Fruit fly (Drosophila melanogaster): Measurements from ENCODE around the gene CG42450.

The CG42450 gene

DNA sequence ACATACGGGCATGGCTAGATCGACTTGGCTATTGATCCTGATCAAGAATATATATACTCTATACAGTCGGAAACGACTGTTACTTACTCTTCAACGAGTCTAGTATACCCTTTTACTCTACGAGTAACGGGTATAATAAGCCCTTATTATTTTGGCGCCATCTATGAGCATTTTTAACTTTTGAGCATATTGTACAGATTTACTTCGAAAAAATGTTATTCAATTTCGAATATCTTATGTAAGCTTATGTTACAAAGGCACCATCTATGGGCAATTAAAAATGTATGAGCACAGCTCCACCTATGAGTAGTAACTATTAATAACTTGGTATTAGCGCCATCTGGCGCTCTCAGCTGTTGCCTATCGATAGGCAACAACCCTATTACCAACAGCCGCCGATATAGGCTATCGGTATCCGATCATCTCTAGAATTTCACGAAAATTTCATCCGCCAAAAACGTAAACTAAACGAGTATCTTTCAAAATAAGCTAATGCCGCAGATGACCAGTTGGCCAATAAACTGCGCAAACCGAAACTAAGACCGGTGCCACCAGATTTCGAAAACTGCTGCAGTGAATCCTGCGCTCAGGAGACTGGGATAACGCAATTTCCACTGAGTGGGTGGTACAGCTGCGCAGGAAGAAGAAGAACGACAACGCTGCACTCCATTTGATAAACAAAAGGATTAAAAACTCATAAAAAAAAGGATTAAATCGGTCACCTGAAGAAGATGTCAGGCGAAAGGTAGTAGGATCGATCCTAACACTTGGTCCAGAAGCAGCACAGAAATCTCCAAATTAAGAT is 30.3 kb downstream of the CG42450 start, which contains the start of gene htk (continued):
- TF ChIP-seq CG1792 (GFP tag; optimal IDR thresholded peaks at IDR 0.05), result peak; percentile 63
- peak; percentile 40 for TF ChIP-seq CG13775 (GFP tag; optimal IDR thresholded peaks at IDR 0.05)
- peak; percentile 87 for TF ChIP-seq CG8290 (GFP tag; optimal IDR thresholded peaks at IDR 0.05)
- TF ChIP-seq CG8290 (tag; optimal IDR thresholded peaks at IDR 0.05), result peak; percentile 52 to 88
- no peak for TF ChIP-seq Hand (GFP tag; optimal IDR thresholded peaks at IDR 0.05)
- peak; percentile 11 for TF ChIP-seq CG8924 (tag; optimal IDR thresholded peaks at IDR 0.05)
- TF ChIP-seq sob (GFP tag; IDR thresholded peaks at IDR 0.05), result peak; percentile 79
- no peak; the same call in 1 of the 2 replicates for TF ChIP-seq H2.0 (GFP tag; IDR thresholded peaks at IDR 0.05)
- peak; percentile 81 for TF ChIP-seq sens (GFP tag)
- TF ChIP-seq CG31224 (GFP tag; IDR thresholded peaks at IDR 0.05), result 0 out of 2 replicates have a peak, but pooled peaks have one; percentile 28
- peak; percentile 19 for TF ChIP-seq CG33557 (GFP tag; optimal IDR thresholded peaks at IDR 0.05)
- peak; percentile 71 for TF ChIP-seq grau (tag; optimal IDR thresholded peaks at IDR 0.05)
- peak; percentile 74 for TF ChIP-seq YL-1 (GFP tag; optimal IDR thresholded peaks at IDR 0.05)
- peak; percentile 99 for TF ChIP-seq CTCF (GFP tag; optimal IDR thresholded peaks at IDR 0.05)
- peak; percentile 95 for TF ChIP-seq Opbp (GFP tag; IDR thresholded peaks at IDR 0.05; ENCODE audit: partially characterized antibody)
- peak; percentile 82 for TF ChIP-seq Xbp1 (GFP tag; optimal IDR thresholded peaks at IDR 0.05)
- peak; percentile 77 for TF ChIP-seq shn (GFP tag; optimal IDR thresholded peaks at IDR 0.05)
- TF ChIP-seq Spps (tag; optimal IDR thresholded peaks at IDR 0.05), result no peak
- TF ChIP-seq Dek (tag; optimal IDR thresholded peaks at IDR 0.05), result peak; percentile 57
- no peak for TF ChIP-seq fru (optimal IDR thresholded peaks at IDR 0.05)
- TF ChIP-seq CG6654 (GFP tag; optimal IDR thresholded peaks at IDR 0.05), result no peak
- no peak for TF ChIP-seq CG7745 (tag; optimal IDR thresholded peaks at IDR 0.05)
- TF ChIP-seq tx (GFP tag; optimal IDR thresholded peaks at IDR 0.05), result peak; percentile 27
- no peak for TF ChIP-seq ham (GFP tag; IDR thresholded peaks at IDR 0.05)
- TF ChIP-seq CG2712 (tag; optimal IDR thresholded peaks at IDR 0.05), result peak; percentile 62
- TF ChIP-seq CG4820 (GFP tag; optimal IDR thresholded peaks at IDR 0.05), result peak; percentile 62
- no peak for TF ChIP-seq gcm (GFP tag; optimal IDR thresholded peaks at IDR 0.05)
- TF ChIP-seq sqz (GFP tag; optimal IDR thresholded peaks at IDR 0.05), result no peak
- peak; percentile 40; the same call in 1 of the 2 replicates for TF ChIP-seq al (GFP tag; IDR thresholded peaks at IDR 0.05)
- 0 out of 2 replicates have a peak, but pooled peaks have one; percentile 30 for TF ChIP-seq CG11696 (GFP tag; IDR thresholded peaks at IDR 0.05)
- TF ChIP-seq wor (GFP tag; IDR thresholded peaks at IDR 0.05), result no peak
- no peak for TF ChIP-seq Nf-YA (GFP tag; IDR thresholded peaks at IDR 0.05)
- TF ChIP-seq CG3847 (GFP tag; IDR thresholded peaks at IDR 0.05), result peak; percentile 67
- peak; percentile 12 for TF ChIP-seq CG4707 (GFP tag; optimal IDR thresholded peaks at IDR 0.05)
- no peak for TF ChIP-seq CG8478 (optimal IDR thresholded peaks at IDR 0.05)
- TF ChIP-seq CG7271 (tag; optimal IDR thresholded peaks at IDR 0.05), result peak; percentile 39
- peak; percentile 18 for TF ChIP-seq CG4854 (GFP tag; optimal IDR thresholded peaks at IDR 0.05)
- TF ChIP-seq Sin3A (optimal IDR thresholded peaks at IDR 0.05), result peak; percentile 44
- peak; percentile 36 for TF ChIP-seq repo (GFP tag; optimal IDR thresholded peaks at IDR 0.05)
- peak; percentile 81 for TF ChIP-seq chm (GFP tag; IDR thresholded peaks at IDR 0.05)
- peak; percentile 61 for TF ChIP-seq HLH3B (GFP tag; IDR thresholded peaks at IDR 0.05)
- TF ChIP-seq CG16779 (GFP tag; IDR thresholded peaks at IDR 0.05), result no peak
- no peak for TF ChIP-seq cwo (GFP tag; optimal IDR thresholded peaks at IDR 0.05)
- TF ChIP-seq disco-r (GFP tag; optimal IDR thresholded peaks at IDR 0.05), result peak; percentile 18
- peak; percentile 96 for TF ChIP-seq CG34422 (GFP tag; IDR thresholded peaks at IDR 0.05)
- 0 out of 3 replicates have a peak, but pooled peaks have one; percentile 26 for TF ChIP-seq tgo (GFP tag; IDR thresholded peaks at IDR 0.05)
- peak; percentile 59 for TF ChIP-seq kay (GFP tag; optimal IDR thresholded peaks at IDR 0.05)
- TF ChIP-seq lmd (GFP tag; IDR thresholded peaks at IDR 0.05), result peak; percentile 77
- TF ChIP-seq nerfin-2 (GFP tag; IDR thresholded peaks at IDR 0.05; ENCODE audit: partially characterized antibody), result peak; percentile 70; the same call in 1 of the 2 replicates
- peak; percentile 44 for TF ChIP-seq CG9727 (GFP tag; optimal IDR thresholded peaks at IDR 0.05)
- no peak for TF ChIP-seq CG8359 (GFP tag; optimal IDR thresholded peaks at IDR 0.05; ENCODE audit: borderline replicate concordance)
